Fruit fly (Drosophila melanogaster): ENCODE measurements around the gene CG32241.

Gene CG32241

DNA sequence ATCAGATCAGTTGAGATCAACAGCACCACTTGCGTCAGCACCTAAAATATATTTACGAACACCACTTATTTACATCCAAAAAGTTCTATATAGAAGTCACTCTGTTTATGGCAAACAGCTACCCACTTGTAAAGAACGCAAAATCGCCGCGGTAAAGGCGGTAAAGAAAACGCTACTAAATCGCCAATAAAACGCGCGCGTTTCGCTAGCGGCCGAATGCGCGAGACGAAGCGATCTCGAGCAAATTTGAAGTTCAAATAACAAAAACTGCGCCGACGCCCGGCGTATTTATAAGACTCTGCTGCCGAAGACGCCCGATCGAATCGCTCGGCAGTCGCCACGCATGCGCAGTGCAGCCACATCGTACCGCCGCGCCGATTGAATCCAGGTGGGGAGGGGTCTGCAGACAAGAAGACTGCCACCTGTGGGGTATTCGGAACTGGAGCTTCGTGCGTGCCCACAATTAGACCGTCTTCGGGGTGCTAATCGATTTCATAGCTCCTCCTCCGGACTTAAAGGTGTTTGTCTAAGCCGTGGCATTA lies 24.3 kb upstream of the CG32241 start, which contains the start of gene CG13722 (continued):
- TF ChIP-seq CG5180 (GFP tag; optimal IDR thresholded peaks at IDR 0.05) (no peak), fd3F (GFP tag; optimal IDR thresholded peaks at IDR 0.05) (no peak), CG3065 (GFP tag; optimal IDR thresholded peaks at IDR 0.05) (no peak), pho (GFP tag; optimal IDR thresholded peaks at IDR 0.05) (no peak), CG1647 (GFP tag; optimal IDR thresholded peaks at IDR 0.05) (no peak), otp (GFP tag; IDR thresholded peaks at IDR 0.05) (peak; percentile 65; the same call in 2 of the 3 replicates), sima (GFP tag; optimal IDR thresholded peaks at IDR 0.05) (no peak), CG8359 (GFP tag; optimal IDR thresholded peaks at IDR 0.05; ENCODE audit: borderline replicate concordance) (peak; percentile 99), tna (GFP tag; IDR thresholded peaks at IDR 0.05; ENCODE audit: partially characterized antibody) (no peak), CG10979 (tag; optimal IDR thresholded peaks at IDR 0.05) (no peak), nau (GFP tag; optimal IDR thresholded peaks at IDR 0.05) (no peak), CG15514 (GFP tag; optimal IDR thresholded peaks at IDR 0.05) (no peak), slp2 (GFP tag; optimal IDR thresholded peaks at IDR 0.05) (no peak), C15 (GFP tag; IDR thresholded peaks at IDR 0.05) (no peak), CG2202 (tag; optimal IDR thresholded peaks at IDR 0.05) (no peak), CG4404 (GFP tag; IDR thresholded peaks at IDR 0.05) (no peak), CG7987 (GFP tag; optimal IDR thresholded peaks at IDR 0.05) (no peak), CG34422 (GFP tag; IDR thresholded peaks at IDR 0.05) (0 out of 3 replicates have a peak, but pooled peaks have one; percentile 15), CG32772 (GFP tag; IDR thresholded peaks at IDR 0.05) (no peak), Atf-2 (GFP tag; optimal IDR thresholded peaks at IDR 0.05) (no peak), kay (GFP tag; optimal IDR thresholded peaks at IDR 0.05) (no peak), exex (tag; optimal IDR thresholded peaks at IDR 0.05) (no peak), crol (GFP tag; IDR thresholded peaks at IDR 0.05) (0 out of 2 replicates have a peak, but pooled peaks have one; percentile 47), Rx (GFP tag; IDR thresholded peaks at IDR 0.05) (no peak), CG4424 (GFP tag; optimal IDR thresholded peaks at IDR 0.05) (no peak), Sry-δ (GFP tag; optimal IDR thresholded peaks at IDR 0.05) (no peak), Vsx1 (GFP tag; optimal IDR thresholded peaks at IDR 0.05) (no peak), CG4282 (GFP tag; optimal IDR thresholded peaks at IDR 0.05) (no peak), D (optimal IDR thresholded peaks at IDR 0.05) (no peak), D (GFP tag; optimal IDR thresholded peaks at IDR 0.05) (no peak), ara (GFP tag; IDR thresholded peaks at IDR 0.05) (no peak), Hr51 (GFP tag; optimal IDR thresholded peaks at IDR 0.05) (no peak), CG1233 (GFP tag; optimal IDR thresholded peaks at IDR 0.05) (no peak), Nf-YC (tag; optimal IDR thresholded peaks at IDR 0.05) (no peak), fd102C (GFP tag; optimal IDR thresholded peaks at IDR 0.05) (no peak), CG17359 (tag; optimal IDR thresholded peaks at IDR 0.05) (no peak), Eip74EF (GFP tag; optimal IDR thresholded peaks at IDR 0.05) (no peak), CG43689 (GFP tag; IDR thresholded peaks at IDR 0.05) (no peak), CG8478 (optimal IDR thresholded peaks at IDR 0.05) (no peak), Sry-β (GFP tag; optimal IDR thresholded peaks at IDR 0.05) (no peak), CG2678 (tag; optimal IDR thresholded peaks at IDR 0.05) (no peak), CrebB (tag; optimal IDR thresholded peaks at IDR 0.05) (no peak), CG11093 (GFP tag; IDR thresholded peaks at IDR 0.05) (no peak), CG17361 (GFP tag; IDR thresholded peaks at IDR 0.05) (no peak), CG7745 (tag; optimal IDR thresholded peaks at IDR 0.05) (no peak), schlank (tag; optimal IDR thresholded peaks at IDR 0.05) (no peak), wdn (GFP tag; IDR thresholded peaks at IDR 0.05) (no peak), CG9215 (GFP tag; IDR thresholded peaks at IDR 0.05) (no peak), CG18476 (GFP tag; optimal IDR thresholded peaks at IDR 0.05) (no peak), CG7839 (tag; optimal IDR thresholded peaks at IDR 0.05) (no peak), Hmx (GFP tag; optimal IDR thresholded peaks at IDR 0.05) (no peak)
